Fruit fly (Drosophila melanogaster): ENCODE data around the gene CG10565.

Gene CG10565

dm6 chr3L:21122522-21122923 lies 13.6 kb downstream of the CG10565 start:
- TF ChIP-seq dl (GFP tag; optimal IDR thresholded peaks at IDR 0.05; ENCODE audit: insufficient read depth in 1 of 2, partially characterized antibody in 2 of 2) = no peak

DNA sequence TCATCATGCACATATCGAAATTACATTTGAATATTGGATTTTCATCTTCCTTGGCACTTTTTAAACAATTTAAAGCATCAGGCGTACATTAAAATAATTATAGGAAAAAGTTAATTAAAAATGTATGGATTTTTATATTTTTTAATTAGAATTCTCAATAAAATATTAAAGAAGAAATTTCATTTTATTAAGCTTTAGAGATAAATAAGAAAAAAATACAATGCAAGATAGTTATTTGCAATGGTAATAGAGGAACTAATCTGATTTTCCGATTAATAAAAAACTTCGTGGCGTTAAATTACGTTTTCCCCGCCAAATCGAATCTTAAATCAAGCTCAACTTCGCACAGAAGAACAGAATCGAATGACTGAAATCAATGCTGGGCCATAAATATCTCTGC lies 14.8 kb downstream of the CG10565 start, which contains the start of gene CG43938:
CG43938 (plus strand) TSS at position 301 of the 400 bp plus-strand sequence.
- TF ChIP-seq br (GFP tag; optimal IDR thresholded peaks at IDR 0.05) (no peak), Abd-B (GFP tag; optimal IDR thresholded peaks at IDR 0.05) (no peak), sage (GFP tag; optimal IDR thresholded peaks at IDR 0.05) (no peak), jim (GFP tag; optimal IDR thresholded peaks at IDR 0.05) (no peak), sv (GFP tag; optimal IDR thresholded peaks at IDR 0.05) (no peak), CrebA (GFP tag; optimal IDR thresholded peaks at IDR 0.05; ENCODE audit: borderline replicate concordance) (no peak)

- TF ChIP-seq Hr78 (GFP tag; optimal IDR thresholded peaks at IDR 0.05) = no peak
Observed at dm6 chr3L:21118602-21119001, 17.6 kb downstream of the CG10565 start.

DNA sequence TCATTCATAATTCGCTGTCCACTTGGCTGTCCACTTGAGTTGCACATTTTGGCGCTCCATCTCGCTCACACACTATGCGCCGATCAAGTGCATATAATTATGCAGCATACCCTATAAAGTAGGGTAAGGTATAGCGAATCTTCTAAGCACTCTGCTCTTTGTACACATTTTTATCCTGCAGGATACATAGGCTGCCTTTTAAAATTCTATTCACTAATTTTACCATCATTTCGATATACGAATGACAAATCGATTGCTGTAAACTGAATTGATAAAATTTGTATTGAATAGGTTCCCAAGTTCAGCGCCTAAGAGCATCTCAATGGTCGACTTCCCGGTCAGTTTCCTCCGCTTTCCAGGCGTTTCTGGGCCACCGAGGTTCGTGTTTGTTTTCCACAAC lies 23.1 kb downstream of the CG10565 start:
- TF ChIP-seq CG9705 (GFP tag; optimal IDR thresholded peaks at IDR 0.05) (no peak), Hnf4 (GFP tag; optimal IDR thresholded peaks at IDR 0.05) (no peak), CrebA (GFP tag; optimal IDR thresholded peaks at IDR 0.05; ENCODE audit: borderline replicate concordance) (no peak), Mio (GFP tag; optimal IDR thresholded peaks at IDR 0.05) (no peak), woc (GFP tag; optimal IDR thresholded peaks at IDR 0.05) (no peak), sv (GFP tag; optimal IDR thresholded peaks at IDR 0.05) (no peak), Vsx2 (GFP tag; optimal IDR thresholded peaks at IDR 0.05; ENCODE audit: partially characterized antibody) (no peak), ey (GFP tag; optimal IDR thresholded peaks at IDR 0.05) (no peak), brk (GFP tag; optimal IDR thresholded peaks at IDR 0.05) (no peak), pan (optimal IDR thresholded peaks at IDR 0.05) (no peak), HLH106 (tag; optimal IDR thresholded peaks at IDR 0.05) (no peak), Dfd (GFP tag; optimal IDR thresholded peaks at IDR 0.05) (no peak), dsf (GFP tag; optimal IDR thresholded peaks at IDR 0.05; ENCODE audit: borderline replicate concordance) (no peak)

dm6 chr3L:21108454-21108853 lies 27.7 kb downstream of the CG10565 start:
- TF ChIP-seq pan (optimal IDR thresholded peaks at IDR 0.05) (no peak), Vsx2 (GFP tag; optimal IDR thresholded peaks at IDR 0.05; ENCODE audit: partially characterized antibody) (no peak), HLH106 (tag; optimal IDR thresholded peaks at IDR 0.05) (peak; percentile 78), CG9705 (GFP tag; optimal IDR thresholded peaks at IDR 0.05) (no peak), foxo (GFP tag; optimal IDR thresholded peaks at IDR 0.05) (peak in 1 of 2 experiments; percentile 69), Jra (GFP tag; optimal IDR thresholded peaks at IDR 0.05) (no peak), fru (GFP tag; optimal IDR thresholded peaks at IDR 0.05) (peak; percentile 48), br (GFP tag; optimal IDR thresholded peaks at IDR 0.05) (no peak), CrebA (GFP tag; optimal IDR thresholded peaks at IDR 0.05; ENCODE audit: borderline replicate concordance) (no peak), dsf (GFP tag; optimal IDR thresholded peaks at IDR 0.05; ENCODE audit: borderline replicate concordance) (no peak), jim (GFP tag; optimal IDR thresholded peaks at IDR 0.05) (no peak), ey (GFP tag; optimal IDR thresholded peaks at IDR 0.05) (no peak), N (GFP tag; optimal IDR thresholded peaks at IDR 0.05) (no peak), Hnf4 (GFP tag; optimal IDR thresholded peaks at IDR 0.05) (no peak), h (GFP tag; optimal IDR thresholded peaks at IDR 0.05) (peak; percentile 42), Mio (GFP tag; optimal IDR thresholded peaks at IDR 0.05) (no peak), lola (GFP tag; optimal IDR thresholded peaks at IDR 0.05) (no peak), dl (GFP tag; optimal IDR thresholded peaks at IDR 0.05; ENCODE audit: insufficient read depth in 1 of 2, partially characterized antibody in 2 of 2) (no peak), sage (GFP tag; optimal IDR thresholded peaks at IDR 0.05) (no peak), CG32264 (GFP tag; optimal IDR thresholded peaks at IDR 0.05) (no peak), dmrt93B (GFP tag; optimal IDR thresholded peaks at IDR 0.05) (peak; percentile 56), Hr78 (GFP tag; optimal IDR thresholded peaks at IDR 0.05) (no peak), usp (GFP tag; optimal IDR thresholded peaks at IDR 0.05) (no peak), GATAd (GFP tag; optimal IDR thresholded peaks at IDR 0.05) (no peak), Rel (GFP tag; optimal IDR thresholded peaks at IDR 0.05) (peak; percentile 21), Rel (tag; optimal IDR thresholded peaks at IDR 0.05) (no peak), psq (GFP tag; optimal IDR thresholded peaks at IDR 0.05) (peak; percentile 78), Sp1 (GFP tag; optimal IDR thresholded peaks at IDR 0.05) (peak; percentile 79), rgr (GFP tag; optimal IDR thresholded peaks at IDR 0.05) (peak; percentile 68), Myc (optimal IDR thresholded peaks at IDR 0.05) (no peak), OdsH (GFP tag; optimal IDR thresholded peaks at IDR 0.05) (peak; percentile 68), Abd-B (GFP tag; optimal IDR thresholded peaks at IDR 0.05) (no peak), woc (GFP tag; optimal IDR thresholded peaks at IDR 0.05) (peak; percentile 40), Hr83 (GFP tag; optimal IDR thresholded peaks at IDR 0.05; ENCODE audit: poor library complexity, severe bottlenecking) (no peak), Dfd (GFP tag; optimal IDR thresholded peaks at IDR 0.05) (no peak), tai (GFP tag; optimal IDR thresholded peaks at IDR 0.05) (no peak), brk (GFP tag; optimal IDR thresholded peaks at IDR 0.05) (no peak), sv (GFP tag; optimal IDR thresholded peaks at IDR 0.05) (no peak), Dif (GFP tag; optimal IDR thresholded peaks at IDR 0.05; ENCODE audit: partially characterized antibody) (no peak)
